Worm (Caenorhabditis elegans): Measurements from ENCODE around the gene F21A3.11.

- no peak for TF ChIP-seq hnd-1 (tag; optimal IDR thresholded peaks at IDR 0.05)
- TF ChIP-seq aly-1 (tag; optimal IDR thresholded peaks at IDR 0.05) = no peak
- TF ChIP-seq tbx-11 (GFP tag; IDR thresholded peaks at IDR 0.05) = no peak
- no peak for TF ChIP-seq ceh-36 (tag; optimal IDR thresholded peaks at IDR 0.05)
- TF ChIP-seq hmbx-1 (tag; optimal IDR thresholded peaks at IDR 0.05) = no peak
- no peak for TF ChIP-seq hmg-4 (GFP tag; optimal IDR thresholded peaks at IDR 0.05)
- TF ChIP-seq tra-4 (tag; optimal IDR thresholded peaks at IDR 0.05) = no peak
- peak; percentile 70 for TF ChIP-seq ama-1 (optimal IDR thresholded peaks at IDR 0.05)
- no peak for TF ChIP-seq flt-1 (GFP tag; IDR thresholded peaks at IDR 0.05)
- TF ChIP-seq ceh-13 (GFP tag; optimal IDR thresholded peaks at IDR 0.05) = no peak
Measured at ce11 chrV:15511613-15512216, 21.3 kb downstream of the F21A3.11 start, which contains the start of gene rpl-38.

All from whole organism, early embryonic.